Worm (Caenorhabditis elegans): ENCODE measurements around the gene C05C10.2.

Gene C05C10.2

DNA sequence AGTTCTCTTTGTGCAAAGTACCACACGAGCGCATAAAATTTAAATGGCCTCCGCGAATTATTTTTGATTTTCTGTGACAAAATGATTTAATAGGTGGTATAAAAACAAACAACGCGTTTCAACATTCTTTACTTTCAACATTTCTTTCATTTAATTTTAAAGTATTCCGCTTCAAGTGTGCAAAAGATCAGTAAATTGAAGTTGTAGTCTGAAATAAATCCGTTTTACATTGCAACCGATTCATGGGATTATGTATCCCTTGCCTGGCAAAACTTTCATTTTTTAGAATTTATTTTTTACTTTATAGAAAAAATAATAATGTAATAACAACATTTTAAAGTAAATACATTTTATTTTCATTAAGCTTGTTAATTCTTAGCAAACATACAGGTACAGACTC, 27.6 kb upstream of the C05C10.2 start, which contains the start of gene F26C11.1:
F26C11.1 (plus strand) TSS at position 301 of the 400 bp plus-strand sequence.
- TF ChIP-seq nhr-11 (tag; optimal IDR thresholded peaks at IDR 0.05): no peak
- TF ChIP-seq ceh-16 (tag; optimal IDR thresholded peaks at IDR 0.05): no peak
- TF ChIP-seq nhr-23 (tag; optimal IDR thresholded peaks at IDR 0.05): no peak
- TF ChIP-seq dmd-4 (tag; optimal IDR thresholded peaks at IDR 0.05): no peak
- TF ChIP-seq nhr-25 (tag; optimal IDR thresholded peaks at IDR 0.05): no peak
- no peak for TF ChIP-seq elt-3 (tag; optimal IDR thresholded peaks at IDR 0.05)
- TF ChIP-seq ama-1 (optimal IDR thresholded peaks at IDR 0.05): no peak

- TF ChIP-seq ztf-4 (tag; optimal IDR thresholded peaks at IDR 0.05) (no peak), nhr-77 (tag; optimal IDR thresholded peaks at IDR 0.05) (no peak), mbf-1 (tag; optimal IDR thresholded peaks at IDR 0.05) (no peak), nhr-11 (tag; optimal IDR thresholded peaks at IDR 0.05) (no peak), blmp-1 (tag; optimal IDR thresholded peaks at IDR 0.05; ENCODE audit: insufficient read depth) (no peak), skn-1 (tag; optimal IDR thresholded peaks at IDR 0.05) (no peak), crh-2 (tag; optimal IDR thresholded peaks at IDR 0.05) (no peak), ceh-82 (tag; optimal IDR thresholded peaks at IDR 0.05) (no peak), nhr-12 (tag; optimal IDR thresholded peaks at IDR 0.05) (no peak), fos-1 (tag; optimal IDR thresholded peaks at IDR 0.05) (no peak), aly-2 (tag; optimal IDR thresholded peaks at IDR 0.05) (no peak), sma-9 (GFP tag; optimal IDR thresholded peaks at IDR 0.05) (no peak), sma-9 (tag; optimal IDR thresholded peaks at IDR 0.05) (no peak), ztf-1 (GFP tag; conservative IDR thresholded peaks at IDR 0.05) (no peak), alr-1 (tag; optimal IDR thresholded peaks at IDR 0.05) (no peak), snpc-4 (tag; optimal IDR thresholded peaks at IDR 0.05) (no peak), gmeb-1 (tag; optimal IDR thresholded peaks at IDR 0.05) (no peak), nhr-237 (tag; optimal IDR thresholded peaks at IDR 0.05) (no peak), dmd-4 (tag; optimal IDR thresholded peaks at IDR 0.05) (no peak), lin-39 (tag; optimal IDR thresholded peaks at IDR 0.05) (no peak), ceh-16 (tag; optimal IDR thresholded peaks at IDR 0.05) (no peak)
These were observed 26.8 kb upstream of the C05C10.2 start for ce11 chrII:9895173-9895572.

DNA sequence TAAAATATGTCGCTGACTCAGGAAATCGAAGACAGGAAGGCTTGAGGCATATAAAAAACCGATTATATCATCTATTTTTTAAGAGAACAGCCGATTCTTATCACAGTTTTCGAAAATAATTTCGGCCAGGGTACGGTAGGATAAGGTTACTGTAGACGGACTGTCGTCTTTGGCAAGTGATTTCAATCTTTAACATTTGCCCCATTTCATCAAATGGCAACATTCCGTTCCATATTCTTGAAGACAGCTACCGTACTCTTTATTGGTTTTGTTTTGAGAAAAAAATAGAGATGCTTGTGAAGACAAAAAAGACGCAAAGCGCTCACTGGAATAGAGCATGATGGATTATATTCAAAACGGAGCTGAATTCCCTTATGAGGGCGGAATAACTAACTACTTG, 23.3 kb upstream of the C05C10.2 start:
- TF ChIP-seq gmeb-1 (tag; optimal IDR thresholded peaks at IDR 0.05): no peak
- no peak for TF ChIP-seq sma-9 (GFP tag; optimal IDR thresholded peaks at IDR 0.05)
- TF ChIP-seq sma-9 (tag; optimal IDR thresholded peaks at IDR 0.05): no peak
- TF ChIP-seq unc-39 (tag; optimal IDR thresholded peaks at IDR 0.05): no peak
- no peak for TF ChIP-seq nhr-21 (tag; optimal IDR thresholded peaks at IDR 0.05)
- no peak for TF ChIP-seq R02D3.7 (tag; optimal IDR thresholded peaks at IDR 0.05)
- no peak for TF ChIP-seq skn-1 (tag; optimal IDR thresholded peaks at IDR 0.05)
- TF ChIP-seq mdl-1 (tag; optimal IDR thresholded peaks at IDR 0.05): no peak
- TF ChIP-seq nhr-11 (tag; optimal IDR thresholded peaks at IDR 0.05): no peak
- no peak for TF ChIP-seq sma-3 (GFP tag; optimal IDR thresholded peaks at IDR 0.05)
- TF ChIP-seq ceh-82 (tag; optimal IDR thresholded peaks at IDR 0.05): no peak
- TF ChIP-seq alr-1 (tag; optimal IDR thresholded peaks at IDR 0.05): no peak
- TF ChIP-seq Y55F3AM.14 (GFP tag; optimal IDR thresholded peaks at IDR 0.05): no peak
- no peak for TF ChIP-seq lin-11 (tag; optimal IDR thresholded peaks at IDR 0.05)
- no peak for TF ChIP-seq nhr-6 (tag; optimal IDR thresholded peaks at IDR 0.05)
- no peak for TF ChIP-seq elt-3 (tag; optimal IDR thresholded peaks at IDR 0.05)
- TF ChIP-seq dmd-4 (tag; optimal IDR thresholded peaks at IDR 0.05): no peak
- TF ChIP-seq nhr-12 (tag; optimal IDR thresholded peaks at IDR 0.05): no peak

- no peak for TF ChIP-seq nhr-12 (tag; optimal IDR thresholded peaks at IDR 0.05)
- TF ChIP-seq F13H6.1 (tag; optimal IDR thresholded peaks at IDR 0.05): no peak
These were observed 21.7 kb upstream of the C05C10.2 start, which contains the start of gene unc-4 for ce11 chrII:9900276-9900675. Gene unc-4, minus strand, starts transcription at chrII:9900376.

- TF ChIP-seq mab-5 (tag; optimal IDR thresholded peaks at IDR 0.05) (no peak), snpc-4 (tag; optimal IDR thresholded peaks at IDR 0.05) (no peak), nhr-21 (tag; optimal IDR thresholded peaks at IDR 0.05) (no peak), crh-2 (tag; optimal IDR thresholded peaks at IDR 0.05) (no peak), fos-1 (tag; optimal IDR thresholded peaks at IDR 0.05) (no peak), ceh-82 (tag; optimal IDR thresholded peaks at IDR 0.05) (no peak), nhr-12 (tag; optimal IDR thresholded peaks at IDR 0.05) (no peak), alr-1 (tag; optimal IDR thresholded peaks at IDR 0.05) (no peak), mbf-1 (tag; optimal IDR thresholded peaks at IDR 0.05) (no peak), ceh-16 (tag; optimal IDR thresholded peaks at IDR 0.05) (no peak), unc-62 (GFP tag; optimal IDR thresholded peaks at IDR 0.05) (no peak), lsy-2 (tag; optimal IDR thresholded peaks at IDR 0.05) (no peak), ztf-1 (GFP tag; conservative IDR thresholded peaks at IDR 0.05) (no peak), unc-55 (GFP tag; optimal IDR thresholded peaks at IDR 0.05) (no peak), mdl-1 (tag; optimal IDR thresholded peaks at IDR 0.05) (no peak)
These were observed 17.6 kb upstream of the C05C10.2 start for ce11 chrII:9904459-9904858.
